Worm (Caenorhabditis elegans): Measurements from ENCODE around the gene eef-1A.2.

ce11 chrX:7793377-7794041, 29.9 kb upstream of the eef-1A.2 start, which contains the start of gene ZK154.6:
- TF ChIP-seq dao-5 (tag; optimal IDR thresholded peaks at IDR 0.05) (no peak), him-1 (tag; optimal IDR thresholded peaks at IDR 0.05) (no peak), W03F9.2 (tag; optimal IDR thresholded peaks at IDR 0.05) (no peak)

Data from whole organism, L4/young adult.